Fruit fly (Drosophila melanogaster) whole organism, pupa: ENCODE data around the gene CG15725.

Experiments
- CG13204 ChIP-seq: fragments of 200-800 bp; sonication (Bioruptor generic); optimal IDR thresholded peaks from 2 replicates; lab custom pipeline; 2018; ENCODE audit warnings: missing biosample characterization, mild to moderate bottlenecking, missing genetic modification characterization, moderate library complexity
- CG14655 ChIP-seq: fragments of 200-800 bp; sonication (Bioruptor generic); optimal IDR thresholded peaks from 3 replicates; lab custom pipeline; 2017; ENCODE audit warnings: mild to moderate bottlenecking, missing biosample characterization, missing genetic modification reagents, missing genetic modification characterization
- CG32121 ChIP-seq: fragments of 200-800 bp; sonication (Bioruptor generic); IDR thresholded peaks from 2 replicates; pipeline ENCODE4 v1.3.6; 2022; ENCODE audit warnings: missing biosample characterization, missing genetic modification characterization
- D1 ChIP-seq: fragments of 200-800 bp; sonication (Bioruptor generic); optimal IDR thresholded peaks from 2 replicates; lab custom pipeline; 2018; ENCODE audit warnings: missing biosample characterization, mild to moderate bottlenecking, missing genetic modification characterization, moderate library complexity

DNA sequence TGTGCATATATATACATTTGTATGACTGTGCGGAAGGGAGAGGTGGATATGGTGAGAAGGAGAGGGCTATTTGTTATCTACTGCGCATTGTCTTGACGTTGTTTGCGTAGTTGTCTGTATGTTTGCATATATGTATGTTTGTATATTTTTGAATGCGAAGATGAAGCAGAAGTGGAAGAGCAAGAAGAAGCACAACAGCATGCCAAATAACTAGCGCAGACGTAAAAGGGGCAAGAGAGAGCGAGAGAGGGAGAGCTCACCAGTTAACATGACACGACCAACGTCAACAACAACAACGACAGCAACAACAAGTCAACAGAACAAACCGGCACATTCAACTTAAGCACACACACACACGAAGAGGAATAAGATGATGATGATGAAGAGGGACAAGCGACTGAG lies 46.1 kb downstream of the CG15725 start:
- TF ChIP-seq CG32121 = no peak
- TF ChIP-seq CG13204 (GFP tag; lab: Kevin White, UChicago) = no peak
- no peak for TF ChIP-seq CG14655 (GFP tag; lab: Kevin White, UChicago)
- TF ChIP-seq D1 = no peak
